Worm (Caenorhabditis elegans): Measurements from ENCODE around the gene K03B4.9.

DNA sequence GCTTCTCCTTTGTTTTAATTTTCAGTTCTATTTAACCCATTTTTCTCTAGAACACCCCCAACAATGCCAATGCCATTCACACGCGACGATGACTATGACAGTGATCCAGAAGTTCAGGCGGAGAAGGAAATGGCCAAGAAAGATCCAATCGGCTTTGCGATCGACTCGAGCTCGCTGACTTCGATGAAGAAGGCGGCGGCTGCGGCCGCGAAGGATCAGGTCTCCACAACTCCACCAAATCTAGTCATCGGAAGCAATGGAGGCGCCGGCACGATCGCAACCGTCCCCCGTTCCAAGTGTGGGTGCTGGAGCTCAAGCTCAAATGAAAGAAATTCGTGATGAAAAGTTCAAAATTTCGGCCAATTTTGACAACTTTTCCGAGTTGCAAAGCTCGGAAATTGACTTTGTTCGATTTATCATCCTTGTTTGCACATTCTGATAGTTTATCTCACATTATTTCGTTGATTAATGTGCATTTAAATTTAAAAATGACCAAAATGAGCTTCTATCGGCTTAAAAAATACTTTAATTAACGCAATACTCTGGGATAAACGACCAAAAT lies 15.6 kb upstream of the K03B4.9 start, which contains the start of gene K03B4.2:
- no peak for TF ChIP-seq madf-2 (tag; optimal IDR thresholded peaks at IDR 0.05)
- no peak for TF ChIP-seq dmd-4 (tag; optimal IDR thresholded peaks at IDR 0.05; ENCODE audit: borderline replicate concordance)
- no peak for TF ChIP-seq dve-1 (tag; optimal IDR thresholded peaks at IDR 0.05)
- TF ChIP-seq sdc-2 (tag; optimal IDR thresholded peaks at IDR 0.05) = no peak
- no peak for TF ChIP-seq ttx-3 (tag; optimal IDR thresholded peaks at IDR 0.05)
- no peak for TF ChIP-seq ceh-19 (GFP tag; optimal IDR thresholded peaks at IDR 0.05)
- TF ChIP-seq hlh-30 (tag; optimal IDR thresholded peaks at IDR 0.05; ENCODE audit: insufficient read depth) = no peak
- no peak for TF ChIP-seq ama-1 (optimal IDR thresholded peaks at IDR 0.05)
- no peak for TF ChIP-seq lin-11 (tag; optimal IDR thresholded peaks at IDR 0.05)
- no peak for TF ChIP-seq fkh-10 (GFP tag; optimal IDR thresholded peaks at IDR 0.05)
- TF ChIP-seq hlh-13 (GFP tag; optimal IDR thresholded peaks at IDR 0.05) = no peak

All from whole organism, late embryonic.